Worm (Caenorhabditis elegans): ENCODE results near the gene nse-4.

- TF ChIP-seq him-1 (tag; optimal IDR thresholded peaks at IDR 0.05): no peak
- TF ChIP-seq dao-5 (tag; optimal IDR thresholded peaks at IDR 0.05): no peak
Measured at ce11 chrIV:11452928-11453327, 27.7 kb upstream of the nse-4 start.

All from whole organism, L4/young adult.